Worm (Caenorhabditis elegans): ENCODE measurements around the gene F56H9.2.

DNA sequence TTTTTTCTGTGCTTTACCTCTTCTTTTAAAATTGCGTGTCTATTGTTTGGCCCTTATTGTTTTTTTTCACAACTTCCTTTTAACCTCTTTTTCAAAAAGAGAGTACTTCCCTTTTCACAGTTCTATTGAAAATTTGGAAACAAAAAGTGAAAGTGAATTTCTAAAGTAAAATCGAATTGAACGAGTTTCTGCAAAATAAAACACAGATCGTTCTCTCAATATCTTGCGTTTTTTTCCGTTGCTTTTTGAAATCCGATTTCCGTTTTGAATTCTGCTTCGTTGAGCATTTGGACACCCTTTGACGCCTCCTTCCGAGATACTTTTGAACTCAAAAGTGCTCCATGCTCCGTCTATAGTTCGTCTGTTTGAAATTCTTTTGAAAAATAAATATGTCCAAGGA, 38.8 kb downstream of the F56H9.2 start:
- no peak for TF ChIP-seq ceh-16 (tag; optimal IDR thresholded peaks at IDR 0.05)
- no peak for TF ChIP-seq ztf-11 (tag; optimal IDR thresholded peaks at IDR 0.05)
- TF ChIP-seq nhr-43 (tag; optimal IDR thresholded peaks at IDR 0.05; ENCODE audit: poor library complexity, severe bottlenecking), result no peak
- no peak for TF ChIP-seq ZK546.5 (tag; optimal IDR thresholded peaks at IDR 0.05)
- no peak for TF ChIP-seq unc-62 (GFP tag; optimal IDR thresholded peaks at IDR 0.05)
- TF ChIP-seq snpc-4 (tag; optimal IDR thresholded peaks at IDR 0.05), result no peak
- no peak for TF ChIP-seq ama-1 (optimal IDR thresholded peaks at IDR 0.05)
- no peak for TF ChIP-seq elt-3 (tag; optimal IDR thresholded peaks at IDR 0.05)
- no peak for TF ChIP-seq mdl-1 (tag; optimal IDR thresholded peaks at IDR 0.05)
- TF ChIP-seq fos-1 (tag; optimal IDR thresholded peaks at IDR 0.05), result no peak
- TF ChIP-seq aly-2 (tag; optimal IDR thresholded peaks at IDR 0.05), result no peak
- no peak for TF ChIP-seq tbx-2 (tag; optimal IDR thresholded peaks at IDR 0.05)
- no peak for TF ChIP-seq sea-2 (GFP tag; optimal IDR thresholded peaks at IDR 0.05)
